Worm (Caenorhabditis elegans): ENCODE measurements around the gene dnpp-1.

Gene dnpp-1

DNA sequence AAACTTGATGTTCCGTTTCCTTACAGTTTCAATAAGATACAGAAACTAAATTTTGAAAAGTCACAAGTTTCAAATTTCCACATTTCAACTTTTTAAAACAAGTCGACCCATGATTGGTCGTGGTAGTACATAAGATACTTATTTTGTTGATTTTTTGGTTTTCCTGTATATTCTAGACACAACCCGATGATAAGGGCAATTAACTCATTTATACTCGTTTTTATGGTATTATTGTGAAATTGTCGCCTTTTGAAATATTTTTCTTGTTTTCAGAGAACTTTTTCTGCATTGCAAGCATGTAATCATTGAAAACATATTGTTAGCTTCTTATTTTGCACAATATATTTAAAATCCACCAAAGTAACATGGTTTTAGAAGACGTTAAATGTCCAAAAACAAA, 51.6 kb downstream of the dnpp-1 start:
- TF ChIP-seq ztf-4 (tag; optimal IDR thresholded peaks at IDR 0.05) = no peak
- TF ChIP-seq lin-15B (tag; optimal IDR thresholded peaks at IDR 0.05) = no peak
- no peak for TF ChIP-seq mdl-1 (tag; optimal IDR thresholded peaks at IDR 0.05)
- TF ChIP-seq elt-2 (tag; optimal IDR thresholded peaks at IDR 0.05) = no peak
- no peak for TF ChIP-seq eor-1 (tag; optimal IDR thresholded peaks at IDR 0.05)
- TF ChIP-seq nhr-11 (tag; optimal IDR thresholded peaks at IDR 0.05) = no peak
- no peak for TF ChIP-seq nhr-43 (tag; optimal IDR thresholded peaks at IDR 0.05; ENCODE audit: poor library complexity, severe bottlenecking)

All from whole organism, L3 larva.